ENCODE assay signal across 5 worm cellular contexts in genomic region chrII:10547803-10548693, ce11.
A peak's percentile ranks its signal among the peaks of the same experiment; 100 is the strongest.
TF ChIP-seq lines count a peak whose summit lies in the region.

No protein-coding gene starts in this region.

TF ChIP-seq in whole organism, L1 larva, 84 proteins besides CTCF, POLR2A, EP300 and RAD21 (continues in another document):
- TF ChIP-seq ceh-63 (GFP tag; optimal IDR thresholded peaks at IDR 0.05; lab: Kevin White, UChicago) (no peak), pax-3 (tag; optimal IDR thresholded peaks at IDR 0.05; lab: Kevin White, UChicago) (peak; percentile 22), pag-3 (tag; optimal IDR thresholded peaks at IDR 0.05; lab: Kevin White, UChicago; ENCODE audit: borderline replicate concordance, insufficient read depth) (no peak), fkh-4 (tag; optimal IDR thresholded peaks at IDR 0.05; lab: Kevin White, UChicago; ENCODE audit: borderline replicate concordance) (no peak), fos-1 (tag; optimal IDR thresholded peaks at IDR 0.05; lab: Kevin White, UChicago) (no peak), sox-4 (tag; optimal IDR thresholded peaks at IDR 0.05; lab: Kevin White, UChicago) (peak; percentile 21), efl-3 (GFP tag; optimal IDR thresholded peaks at IDR 0.05; lab: Kevin White, UChicago) (no peak), mab-9 (GFP tag; IDR thresholded peaks at IDR 0.05; lab: Robert Waterston, UW) (peak; percentile 67; the same call in 1 of the 2 replicates), unc-98 (GFP tag; IDR thresholded peaks at IDR 0.05; lab: Robert Waterston, UW) (no peak), fkh-8 (tag; optimal IDR thresholded peaks at IDR 0.05; lab: Kevin White, UChicago) (peak; percentile 51), nhr-11 (tag; optimal IDR thresholded peaks at IDR 0.05; lab: Kevin White, UChicago) (no peak), unc-130 (tag; optimal IDR thresholded peaks at IDR 0.05; lab: Kevin White, UChicago) (no peak), ztf-4 (tag; optimal IDR thresholded peaks at IDR 0.05; lab: Kevin White, UChicago) (peak; percentile 31), C34B4.2 (tag; optimal IDR thresholded peaks at IDR 0.05; lab: Kevin White, UChicago) (no peak), irx-1 (tag; optimal IDR thresholded peaks at IDR 0.05; lab: Kevin White, UChicago) (no peak), Y116A8C.19 (tag; optimal IDR thresholded peaks at IDR 0.05; lab: Kevin White, UChicago; ENCODE audit: borderline replicate concordance) (no peak), lin-39 (tag; optimal IDR thresholded peaks at IDR 0.05; lab: Kevin White, UChicago) (no peak), elt-2 (tag; optimal IDR thresholded peaks at IDR 0.05; lab: Kevin White, UChicago) (no peak)

TF ChIP-seq in whole organism, L3 larva, 47 proteins besides CTCF, POLR2A, EP300 and RAD21:
- peak; percentile 31 for TF ChIP-seq nhr-25 (tag; optimal IDR thresholded peaks at IDR 0.05; lab: Kevin White, UChicago)
- peak; percentile 25 for TF ChIP-seq elt-2 (tag; optimal IDR thresholded peaks at IDR 0.05; lab: Kevin White, UChicago)
- no peak for TF ChIP-seq snpc-4 (tag; optimal IDR thresholded peaks at IDR 0.05; lab: Kevin White, UChicago)
- TF ChIP-seq pqm-1 (tag; optimal IDR thresholded peaks at IDR 0.05; lab: Kevin White, UChicago), result peak; percentile 51
- peak; percentile 85 for TF ChIP-seq ama-1 (optimal IDR thresholded peaks at IDR 0.05; lab: Kevin White, UChicago)
- peak; percentile 61 for TF ChIP-seq jun-1 (tag; optimal IDR thresholded peaks at IDR 0.05; lab: Kevin White, UChicago)
- TF ChIP-seq elt-1 (tag; optimal IDR thresholded peaks at IDR 0.05; lab: Kevin White, UChicago), result no peak
- TF ChIP-seq elt-3 (tag; optimal IDR thresholded peaks at IDR 0.05; lab: Kevin White, UChicago), result no peak
- TF ChIP-seq nfya-1 (tag; optimal IDR thresholded peaks at IDR 0.05; lab: Kevin White, UChicago; ENCODE audit: insufficient read depth), result peak; percentile 53

TF ChIP-seq in whole organism, early embryonic, 17 proteins besides CTCF, POLR2A, EP300 and RAD21:
- TF ChIP-seq ets-7 (tag; optimal IDR thresholded peaks at IDR 0.05; lab: Kevin White, UChicago), result no peak
- TF ChIP-seq hmg-4 (GFP tag; optimal IDR thresholded peaks at IDR 0.05; lab: Kevin White, UChicago), result peak; percentile 40
- no peak for TF ChIP-seq tra-4 (tag; optimal IDR thresholded peaks at IDR 0.05; lab: Kevin White, UChicago)
- no peak for TF ChIP-seq pes-1 (GFP tag; IDR thresholded peaks at IDR 0.05; lab: Robert Waterston, UW)
- TF ChIP-seq flt-1 (GFP tag; IDR thresholded peaks at IDR 0.05; lab: Robert Waterston, UW), result no peak
- TF ChIP-seq ama-1 (optimal IDR thresholded peaks at IDR 0.05; lab: Kevin White, UChicago), result peak; percentile 0
- TF ChIP-seq hnd-1 (tag; optimal IDR thresholded peaks at IDR 0.05; lab: Kevin White, UChicago), result no peak
- TF ChIP-seq tbx-37 (GFP tag; conservative IDR thresholded peaks at IDR 0.05; lab: Robert Waterston, UW), result no peak
- no peak for TF ChIP-seq aly-1 (tag; optimal IDR thresholded peaks at IDR 0.05; lab: Kevin White, UChicago)

TF ChIP-seq in whole organism, midembryonic, 9 proteins besides CTCF, POLR2A, EP300 and RAD21:
- TF ChIP-seq flt-1 (GFP tag; IDR thresholded peaks at IDR 0.05; lab: Robert Waterston, UW) (peak; percentile 45; the same call in 1 of the 2 replicates), tab-1 (GFP tag; IDR thresholded peaks at IDR 0.05; lab: Robert Waterston, UW) (no peak)

TF ChIP-seq in whole organism, young adult, 124 proteins besides CTCF, POLR2A, EP300 and RAD21:
- TF ChIP-seq ztf-25 (GFP tag; IDR thresholded peaks at IDR 0.05; lab: Robert Waterston, UW) (0 out of 2 replicates have a peak, but pooled peaks have one; percentile 49), F33H1.4 (GFP tag; IDR thresholded peaks at IDR 0.05; lab: Robert Waterston, UW) (no peak), lin-54 (GFP tag; optimal IDR thresholded peaks at IDR 0.05; lab: Kevin White, UChicago) (no peak), unc-62 (GFP tag; optimal IDR thresholded peaks at IDR 0.05; lab: Kevin White, UChicago) (no peak), ama-1 (optimal IDR thresholded peaks at IDR 0.05; lab: Kevin White, UChicago) (peak; percentile 94), ama-1 (GFP tag; optimal IDR thresholded peaks at IDR 0.05; lab: Kevin White, UChicago) (peak in 1 of 2 experiments; percentile 9), zim-3 (tag; optimal IDR thresholded peaks at IDR 0.05; lab: Kevin White, UChicago) (peak; percentile 15), Y67H2A.10 (GFP tag; conservative IDR thresholded peaks at IDR 0.05; lab: Robert Waterston, UW) (no peak), attf-6 (GFP tag; IDR thresholded peaks at IDR 0.05; lab: Robert Waterston, UW) (no peak), Y79H2A.3 (GFP tag; conservative IDR thresholded peaks at IDR 0.05; lab: Robert Waterston, UW) (no peak), attf-5 (GFP tag; optimal IDR thresholded peaks at IDR 0.05; lab: Kevin White, UChicago) (no peak), tlf-1 (GFP tag; optimal IDR thresholded peaks at IDR 0.05; lab: Kevin White, UChicago) (peak; percentile 40), hlh-26 (GFP tag; conservative IDR thresholded peaks at IDR 0.05; lab: Robert Waterston, UW) (no peak), mxl-1 (tag; optimal IDR thresholded peaks at IDR 0.05; lab: Kevin White, UChicago) (no peak), cebp-1 (GFP tag; IDR thresholded peaks at IDR 0.05; lab: Robert Waterston, UW) (no peak), cebp-1 (tag; optimal IDR thresholded peaks at IDR 0.05; lab: Kevin White, UChicago) (peak; percentile 6), ztf-26 (tag; optimal IDR thresholded peaks at IDR 0.05; lab: Kevin White, UChicago) (no peak), hmg-1.2 (GFP tag; IDR thresholded peaks at IDR 0.05; lab: Robert Waterston, UW) (peak; percentile 24; the same call in 1 of the 2 replicates), snpc-3.4 (tag; optimal IDR thresholded peaks at IDR 0.05; lab: Kevin White, UChicago) (peak; percentile 11), Y53G8AR.9 (GFP tag; conservative IDR thresholded peaks at IDR 0.05; lab: Robert Waterston, UW) (0 out of 2 replicates have a peak, but pooled peaks have one; percentile 7), Y95B8A.8 (GFP tag; IDR thresholded peaks at IDR 0.05; lab: Robert Waterston, UW) (0 out of 2 replicates have a peak, but pooled peaks have one; percentile 8), tbx-9 (tag; optimal IDR thresholded peaks at IDR 0.05; lab: Kevin White, UChicago; ENCODE audit: borderline replicate concordance) (no peak), lin-35 (GFP tag; optimal IDR thresholded peaks at IDR 0.05; lab: Kevin White, UChicago) (no peak), ekl-4 (GFP tag; IDR thresholded peaks at IDR 0.05; lab: Robert Waterston, UW) (no peak), zfh-2 (GFP tag; conservative IDR thresholded peaks at IDR 0.05; lab: Robert Waterston, UW) (no peak), ceh-100 (GFP tag; IDR thresholded peaks at IDR 0.05; lab: Robert Waterston, UW) (0 out of 2 replicates have a peak, but pooled peaks have one; percentile 9), snpc-1.1 (tag; optimal IDR thresholded peaks at IDR 0.05; lab: Kevin White, UChicago; ENCODE audit: insufficient read depth) (no peak), K11D2.4 (GFP tag; IDR thresholded peaks at IDR 0.05; lab: Robert Waterston, UW) (no peak), F49E8.2 (tag; optimal IDR thresholded peaks at IDR 0.05; lab: Kevin White, UChicago; ENCODE audit: insufficient read depth) (no peak), T07F8.4 (tag; optimal IDR thresholded peaks at IDR 0.05; lab: Kevin White, UChicago) (no peak), somi-1 (GFP tag; optimal IDR thresholded peaks at IDR 0.05; lab: Kevin White, UChicago) (no peak), ccch-3 (GFP tag; optimal IDR thresholded peaks at IDR 0.05; lab: Kevin White, UChicago) (no peak), ZK185.1 (tag; optimal IDR thresholded peaks at IDR 0.05; lab: Kevin White, UChicago; ENCODE audit: poor library complexity, severe bottlenecking) (peak; percentile 31), F23B12.7 (tag; optimal IDR thresholded peaks at IDR 0.05; lab: Kevin White, UChicago; ENCODE audit: insufficient read depth) (no peak), dpl-1 (GFP tag; optimal IDR thresholded peaks at IDR 0.05; lab: Kevin White, UChicago) (no peak), ets-4 (GFP tag; optimal IDR thresholded peaks at IDR 0.05; lab: Kevin White, UChicago) (peak; percentile 59), dox-1 (GFP tag; IDR thresholded peaks at IDR 0.05; lab: Robert Waterston, UW) (peak; percentile 37; the same call in 1 of the 2 replicates), tbp1 (GFP tag; optimal IDR thresholded peaks at IDR 0.05; lab: Kevin White, UChicago) (peak; percentile 21), chd-7 (tag; optimal IDR thresholded peaks at IDR 0.05; lab: Kevin White, UChicago) (no peak), B0336.3 (GFP tag; IDR thresholded peaks at IDR 0.05; lab: Robert Waterston, UW) (0 out of 2 replicates have a peak, but pooled peaks have one; percentile 3), hsf-1 (GFP tag; IDR thresholded peaks at IDR 0.05; lab: Robert Waterston, UW) (no peak), ztf-28 (GFP tag; IDR thresholded peaks at IDR 0.05; lab: Robert Waterston, UW) (0 out of 2 replicates have a peak, but pooled peaks have one; percentile 23), lsy-27 (tag; optimal IDR thresholded peaks at IDR 0.05; lab: Kevin White, UChicago; ENCODE audit: borderline replicate concordance, insufficient read depth) (no peak), ztf-22 (GFP tag; optimal IDR thresholded peaks at IDR 0.05; lab: Kevin White, UChicago) (no peak), F57C9.4 (tag; optimal IDR thresholded peaks at IDR 0.05; lab: Kevin White, UChicago) (no peak), Y56A3A.18 (GFP tag; IDR thresholded peaks at IDR 0.05; lab: Robert Waterston, UW) (0 out of 2 replicates have a peak, but pooled peaks have one; percentile 6), athp-1 (tag; optimal IDR thresholded peaks at IDR 0.05; lab: Kevin White, UChicago) (no peak)

Comparison
In these comparisons a context has a peak if more than half of its experiments do, and no peak if none do; other contexts are left out.
1. Of the 8 proteins assayed by ChIP-seq in both whole organism, young adult and whole organism, L1 larva: peak only in whole organism, young adult: none; only in whole organism, L1 larva: lin-35 and nhr-90; in both: ama-1; in neither: 3; mixed calls (peak in some experiments, not most) for 2.